Fruit fly (Drosophila melanogaster): ENCODE results near the gene Yp1.

DNA sequence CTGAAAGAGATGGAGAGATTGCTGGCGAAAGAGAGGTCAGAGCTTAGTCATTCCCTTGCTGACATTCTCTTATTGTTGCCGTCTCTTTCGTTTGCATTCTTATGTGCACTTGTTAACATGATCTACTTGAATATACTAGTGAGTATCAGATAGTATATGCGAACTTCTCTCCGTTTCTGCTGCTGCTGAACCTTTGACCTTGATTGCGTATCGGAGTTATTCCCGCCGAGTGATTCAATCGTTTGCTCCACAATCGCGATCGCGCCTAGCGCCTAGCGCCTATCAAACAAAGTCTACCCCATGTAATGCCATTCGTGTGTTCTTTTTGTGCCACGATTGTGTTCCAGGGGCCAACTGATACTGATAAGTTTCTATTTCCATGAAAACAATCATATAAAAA lies 35.6 kb downstream of the Yp1 start:
- TF ChIP-seq CG8478 (optimal IDR thresholded peaks at IDR 0.05): no peak
- no peak for TF ChIP-seq CTCF (optimal IDR thresholded peaks at IDR 0.05)

Measured in S2 (cell line).